Worm (Caenorhabditis elegans): Measurements from ENCODE around the gene ztf-1.

DNA sequence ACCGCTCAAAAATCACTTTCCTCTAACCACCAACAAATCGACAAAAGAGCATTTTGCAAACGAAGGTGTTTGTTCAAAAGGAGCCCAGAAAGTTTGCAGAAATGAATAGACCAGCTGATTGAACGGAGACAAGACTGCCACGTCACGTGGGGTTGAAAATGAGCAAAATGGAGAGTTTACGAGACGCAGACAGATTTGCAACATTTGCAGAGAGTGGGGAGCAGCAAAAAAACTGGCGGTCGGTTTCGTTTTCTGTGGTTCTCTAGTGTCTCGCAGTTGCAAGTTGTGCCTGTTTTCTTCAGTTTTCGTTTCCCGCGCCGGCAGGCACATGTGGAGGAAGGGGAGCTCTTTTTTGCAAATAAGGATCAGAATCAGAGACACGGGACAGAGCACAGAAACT, 6.7 kb downstream of the ztf-1 start:
- peak; percentile 21 for TF ChIP-seq him-1 (tag; optimal IDR thresholded peaks at IDR 0.05)
- TF ChIP-seq dao-5 (tag; optimal IDR thresholded peaks at IDR 0.05): no peak

Measured in whole organism, L4/young adult.